Worm (Caenorhabditis elegans) whole organism, late embryonic: Measurements from ENCODE around the gene Y82E9BR.5.

Source experiments
- F13H6.1 ChIP-seq: sonication (generic microtip); optimal IDR thresholded peaks from 2 replicates; lab custom pipeline; 2016; ENCODE audit warnings: missing genetic modification characterization, missing compliant biosample characterization
- ama-1 ChIP-seq: fragments of 150-350 bp; optimal IDR thresholded peaks from 2 replicates; lab custom pipeline; 2014
- pros-1 ChIP-seq: fragments of 150-350 bp; optimal IDR thresholded peaks from 2 replicates; lab custom pipeline; 2014; ENCODE audit warnings: missing biosample characterization, missing genetic modification reagents, missing genetic modification characterization

DNA sequence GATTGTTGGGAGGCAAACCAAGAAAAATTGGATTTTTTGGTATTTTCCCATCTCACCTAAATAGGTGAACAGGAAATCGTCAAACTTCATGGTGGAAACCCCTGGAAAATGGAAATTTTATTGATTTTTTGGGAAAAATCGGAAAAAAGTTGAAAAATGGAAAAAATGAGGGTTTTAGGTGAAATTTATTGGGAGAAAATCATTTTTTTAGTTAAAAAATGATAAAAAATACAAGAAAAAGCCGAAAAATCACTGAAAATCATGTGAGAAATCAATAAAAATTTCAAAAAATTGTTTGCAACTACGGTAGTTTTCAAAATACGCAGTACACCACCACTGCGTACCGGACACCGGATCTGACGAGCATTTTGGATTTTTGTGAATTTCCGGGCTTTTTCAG lies 43.0 kb downstream of the Y82E9BR.5 start, which contains the start of gene lelo-2:
- TF ChIP-seq ama-1 (lab: Kevin White, UChicago) (no peak), pros-1 (tag; lab: Kevin White, UChicago) (no peak), F13H6.1 (tag; lab: Kevin White, UChicago) (no peak)
